Fruit fly (Drosophila melanogaster) whole organism, embryonic: ENCODE measurements around the gene mAChR-B.
"Not testable (repeated sequence)": the region's sequence is repeated elsewhere in the genome, so short reads cannot be mapped to it uniquely, and the experiment has no call there.

Experiments
- BtbVII ChIP-seq: fragments of 200-800 bp; sonication (Bioruptor generic); optimal IDR thresholded peaks from 3 replicates; lab custom pipeline; 2017; ENCODE audit warnings: missing biosample characterization, mild to moderate bottlenecking, missing genetic modification characterization
- CG10274 ChIP-seq: fragments of 200-800 bp; sonication (Bioruptor generic); optimal IDR thresholded peaks from 3 replicates; lab custom pipeline; 2017; ENCODE audit warnings: missing biosample characterization, mild to moderate bottlenecking, missing genetic modification characterization
- CG10366 ChIP-seq: fragments of 200-800 bp; sonication (Bioruptor generic); IDR thresholded peaks from 2 replicates; pipeline ENCODE4 v1.3.6; 2022; ENCODE audit warnings: missing biosample characterization, missing genetic modification characterization
- CG11085 ChIP-seq: fragments of 200-800 bp; sonication (Bioruptor generic); IDR thresholded peaks from 2 replicates; pipeline ENCODE4 v1.3.6; 2022; ENCODE audit warnings: missing biosample characterization, missing genetic modification characterization
- CG11247 ChIP-seq: fragments of 200-800 bp; sonication (Bioruptor generic); IDR thresholded peaks from 2 replicates; pipeline ENCODE4 v1.3.6; 2022; ENCODE audit warnings: missing biosample characterization, missing genetic modification characterization
- CG12071 ChIP-seq: fragments of 200-800 bp; sonication (Bioruptor generic); optimal IDR thresholded peaks from 3 replicates; lab custom pipeline; 2018; ENCODE audit warnings: missing biosample characterization, mild to moderate bottlenecking, missing genetic modification characterization
- CG18476 ChIP-seq: fragments of 200-800 bp; sonication (Bioruptor generic); optimal IDR thresholded peaks from 2 replicates; lab custom pipeline; 2016; ENCODE audit warnings: missing biosample characterization, mild to moderate bottlenecking, missing genetic modification characterization
- CG2116 ChIP-seq: fragments of 200-800 bp; sonication (Bioruptor generic); optimal IDR thresholded peaks from 3 replicates; lab custom pipeline; 2018; ENCODE audit warnings: missing biosample characterization, mild to moderate bottlenecking, missing genetic modification characterization
- CG30403 ChIP-seq: fragments of 200-800 bp; sonication (Bioruptor generic); optimal IDR thresholded peaks from 3 replicates; lab custom pipeline; 2016; ENCODE audit warnings: missing biosample characterization, missing genetic modification characterization
- CG32772 ChIP-seq: fragments of 200-800 bp; sonication (Bioruptor generic); IDR thresholded peaks from 2 replicates; pipeline ENCODE4 v1.3.6; 2022; ENCODE audit warnings: missing biosample characterization, missing genetic modification characterization
- CG3838 ChIP-seq: fragments of 200-800 bp; sonication (Bioruptor generic); optimal IDR thresholded peaks from 3 replicates; lab custom pipeline; 2016; ENCODE audit warnings: missing biosample characterization, missing genetic modification characterization
- CG6683 ChIP-seq: fragments of 200-800 bp; sonication (Bioruptor generic); optimal IDR thresholded peaks from 2 replicates; lab custom pipeline; 2017; ENCODE audit warnings: missing biosample characterization, mild to moderate bottlenecking, missing genetic modification characterization, missing genetic modification reagents
- CG7786 ChIP-seq: fragments of 200-800 bp; sonication (Bioruptor generic); optimal IDR thresholded peaks from 2 replicates; lab custom pipeline; 2016; ENCODE audit warnings: missing biosample characterization, missing genetic modification characterization
- CG8290 ChIP-seq, 3 experiments: fragments of 200-800 bp; sonication (Bioruptor generic); optimal IDR thresholded peaks; 2 replicates each; lab custom pipeline; 2016 to 2019; ENCODE audit warnings: missing biosample characterization in 3 of 3, missing genetic modification characterization in 3 of 3, mild to moderate bottlenecking in 2 of 3, moderate library complexity in 1 of 3
- CG9817 ChIP-seq: fragments of 200-800 bp; sonication (Bioruptor generic); optimal IDR thresholded peaks from 2 replicates; lab custom pipeline; 2018; ENCODE audit warnings: missing biosample characterization, mild to moderate bottlenecking, missing genetic modification characterization, moderate library complexity
- D19B ChIP-seq: fragments of 200-800 bp; sonication (Bioruptor generic); optimal IDR thresholded peaks from 2 replicates; lab custom pipeline; 2017; ENCODE audit warnings: missing biosample characterization, mild to moderate bottlenecking, missing genetic modification characterization
- Dad ChIP-seq: fragments of 200-800 bp; sonication (Bioruptor generic); optimal IDR thresholded peaks from 3 replicates; lab custom pipeline; 2016; ENCODE audit warnings: missing biosample characterization, missing genetic modification characterization
- Deaf1 ChIP-seq: fragments of 200-800 bp; optimal IDR thresholded peaks from 3 replicates; lab custom pipeline; 2019; ENCODE audit warnings: missing biosample characterization, mild to moderate bottlenecking, missing genetic modification characterization, moderate library complexity
- Hand ChIP-seq: fragments of 200-800 bp; sonication (Bioruptor generic); optimal IDR thresholded peaks from 2 replicates; lab custom pipeline; 2017; ENCODE audit warnings: mild to moderate bottlenecking, missing biosample characterization, missing genetic modification reagents, missing genetic modification characterization
- HmgD ChIP-seq: fragments of 200-800 bp; sonication (Bioruptor generic); optimal IDR thresholded peaks from 3 replicates; lab custom pipeline; 2016; ENCODE audit warnings: missing biosample characterization, missing genetic modification characterization
- Lhr ChIP-seq: fragments of 200-800 bp; sonication (Bioruptor generic); optimal IDR thresholded peaks from 3 replicates; lab custom pipeline; 2017; ENCODE audit warnings: mild to moderate bottlenecking, missing biosample characterization, missing genetic modification reagents, missing genetic modification characterization
- MESR4 ChIP-seq: fragments of 200-800 bp; sonication (Bioruptor generic); optimal IDR thresholded peaks from 2 replicates; lab custom pipeline; 2018; ENCODE audit warnings: missing biosample characterization, mild to moderate bottlenecking, missing genetic modification characterization, moderate library complexity
- NK7.1 ChIP-seq: fragments of 200-800 bp; sonication (Bioruptor generic); optimal IDR thresholded peaks from 3 replicates; lab custom pipeline; 2016; ENCODE audit warnings: missing biosample characterization, missing genetic modification characterization
- Oli ChIP-seq: fragments of 200-800 bp; sonication (Bioruptor generic); optimal IDR thresholded peaks from 2 replicates; lab custom pipeline; 2018; ENCODE audit warnings: missing biosample characterization, mild to moderate bottlenecking, missing genetic modification characterization, moderate library complexity
- Optix ChIP-seq: fragments of 200-800 bp; sonication (Bioruptor generic); IDR thresholded peaks from 3 replicates; pipeline ENCODE4 v1.3.6; 2022; ENCODE audit warnings: missing biosample characterization, missing genetic modification characterization
- PHDP ChIP-seq: fragments of 200-800 bp; sonication (Bioruptor generic); optimal IDR thresholded peaks from 3 replicates; lab custom pipeline; 2018; ENCODE audit warnings: missing biosample characterization, mild to moderate bottlenecking, missing genetic modification characterization, moderate library complexity
- Sox100B ChIP-seq: fragments of 200-800 bp; sonication (Bioruptor generic); optimal IDR thresholded peaks from 3 replicates; lab custom pipeline; 2018; ENCODE audit warnings: missing biosample characterization, mild to moderate bottlenecking, missing genetic modification characterization
- Trl ChIP-seq, 3 experiments: fragments of >200 bp in 2 of 3; fragments of 200-800 bp in 1 of 3; sonication (Bioruptor generic) in 1 of 3; optimal IDR thresholded peaks; 2 replicates in 1 of 3; 3 replicates in 2 of 3; lab custom pipeline; 2016 to 2017; ENCODE audit warnings: missing biosample characterization in 1 of 3, missing genetic modification characterization in 1 of 3
- ab ChIP-seq: fragments of 200-800 bp; sonication (Bioruptor generic); optimal IDR thresholded peaks from 2 replicates; lab custom pipeline; 2016; ENCODE audit warnings: missing biosample characterization, missing genetic modification characterization
- bbx ChIP-seq: fragments of 200-800 bp; sonication (Bioruptor generic); IDR thresholded peaks from 2 replicates; pipeline ENCODE4 v1.3.6; 2022; ENCODE audit warnings: missing biosample characterization, missing genetic modification characterization; ENCODE audit not compliant: partially characterized antibody
- cg ChIP-seq: fragments of 200-800 bp; sonication (Bioruptor generic); optimal IDR thresholded peaks from 3 replicates; lab custom pipeline; 2019; ENCODE audit warnings: missing biosample characterization, mild to moderate bottlenecking, missing genetic modification characterization, moderate library complexity
- crc ChIP-seq: fragments of 200-800 bp; sonication (Bioruptor generic); optimal IDR thresholded peaks from 2 replicates; lab custom pipeline; 2016; ENCODE audit warnings: missing biosample characterization, missing genetic modification characterization
- dm ChIP-seq: fragments of 200-800 bp; sonication (Bioruptor generic); optimal IDR thresholded peaks from 3 replicates; lab custom pipeline; 2016; ENCODE audit warnings: missing biosample characterization, missing genetic modification characterization
- ems ChIP-seq: fragments of 200-800 bp; sonication (Bioruptor generic); optimal IDR thresholded peaks from 3 replicates; lab custom pipeline; 2016; ENCODE audit warnings: missing biosample characterization, missing genetic modification characterization
- grn ChIP-seq: fragments of 200-800 bp; sonication (Bioruptor generic); optimal IDR thresholded peaks from 3 replicates; lab custom pipeline; 2017; ENCODE audit warnings: missing biosample characterization, missing genetic modification characterization
- ind ChIP-seq: fragments of 200-800 bp; sonication (Bioruptor generic); optimal IDR thresholded peaks from 3 replicates; lab custom pipeline; 2016; ENCODE audit warnings: missing biosample characterization, missing genetic modification characterization
- mam ChIP-seq: fragments of 200-800 bp; sonication (Bioruptor generic); optimal IDR thresholded peaks from 3 replicates; lab custom pipeline; 2016; ENCODE audit warnings: missing biosample characterization, missing genetic modification characterization
- pan ChIP-seq, 4 experiments: fragments of >200 bp in 3 of 4; fragments of 200-800 bp in 1 of 4; sonication (Bioruptor generic) in 1 of 4; optimal IDR thresholded peaks in 3 of 4; IDR thresholded peaks in 1 of 4; 2 replicates each; pipeline versions ENCODE4 v1.3.6 to Lab custom; 2017 to 2022; ENCODE audit warnings: missing biosample characterization in 2 of 4, missing genetic modification characterization in 2 of 4, mixed read lengths in 1 of 4
- pfk ChIP-seq: fragments of 200-800 bp; sonication (Bioruptor generic); optimal IDR thresholded peaks from 2 replicates; lab custom pipeline; 2018; ENCODE audit warnings: missing biosample characterization, mild to moderate bottlenecking, missing genetic modification characterization, moderate library complexity
- psq ChIP-seq: fragments of 200-800 bp; sonication (Bioruptor generic); optimal IDR thresholded peaks from 2 replicates; lab custom pipeline; 2017; ENCODE audit warnings: missing biosample characterization, missing genetic modification characterization
- sim ChIP-seq: fragments of 200-800 bp; sonication (Bioruptor generic); IDR thresholded peaks from 2 replicates; pipeline ENCODE4 v1.3.6; 2022; ENCODE audit warnings: missing biosample characterization, missing genetic modification characterization
- slou ChIP-seq: fragments of 200-800 bp; sonication (Bioruptor generic); optimal IDR thresholded peaks from 3 replicates; lab custom pipeline; 2016; ENCODE audit warnings: missing biosample characterization, missing genetic modification characterization
- tup ChIP-seq: fragments of 200-800 bp; sonication (Bioruptor generic); optimal IDR thresholded peaks from 2 replicates; lab custom pipeline; 2016; ENCODE audit warnings: missing biosample characterization, mild to moderate bottlenecking, missing genetic modification characterization, moderate library complexity
- twi ChIP-seq: fragments of 200-800 bp; optimal IDR thresholded peaks from 2 replicates; lab custom pipeline; 2019; ENCODE audit warnings: missing biosample characterization, mild to moderate bottlenecking, missing genetic modification characterization, moderate library complexity
- tx ChIP-seq: fragments of 200-800 bp; sonication (Bioruptor generic); optimal IDR thresholded peaks from 2 replicates; lab custom pipeline; 2016; ENCODE audit warnings: missing biosample characterization, missing genetic modification characterization
- vvl ChIP-seq: fragments of 200-800 bp; sonication (Bioruptor generic); IDR thresholded peaks from 2 replicates; pipeline ENCODE4 v1.3.6; 2022; ENCODE audit warnings: missing biosample characterization, missing genetic modification characterization
- zfh2 ChIP-seq: fragments of 200-800 bp; sonication (Bioruptor generic); optimal IDR thresholded peaks from 2 replicates; lab custom pipeline; 2016; ENCODE audit warnings: missing biosample characterization, missing genetic modification characterization

The mAChR-B gene

dm6 chr3R:8072635-8073034 lies 13.6 kb downstream of the mAChR-B start (continued):
- TF ChIP-seq CG11247 (GFP tag; lab: Robert Waterston, UW), result no peak
- TF ChIP-seq mam (GFP tag; lab: Kevin White, UChicago), result peak; percentile 20
- no peak for TF ChIP-seq bbx
- TF ChIP-seq CG8290 (GFP tag; optimal IDR thresholded peaks at IDR 0.05; lab: Kevin White, UChicago), result no peak
- peak in 1 of 2 experiments; percentile 8 for TF ChIP-seq CG8290 (tag; optimal IDR thresholded peaks at IDR 0.05; lab: Kevin White, UChicago)
- TF ChIP-seq pan (optimal IDR thresholded peaks at IDR 0.05; lab: Kevin White, UChicago), result no peak
- TF ChIP-seq pan (GFP tag; optimal IDR thresholded peaks at IDR 0.05 in 1 of 2, IDR thresholded peaks at IDR 0.05 in 1 of 2), result peak in 1 of 2 experiments; percentile 39
- TF ChIP-seq Dad (GFP tag; lab: Kevin White, UChicago), result no peak
- TF ChIP-seq BtbVII (GFP tag; lab: Kevin White, UChicago), result peak; percentile 28
- peak; percentile 40 for TF ChIP-seq Oli (tag; lab: Kevin White, UChicago)

dm6 chr3R:8086952-8087351 lies 27.9 kb downstream of the mAChR-B start, which contains the start of gene CG7910:
Gene CG7910 (plus strand): TSS chr3R:8087252.
- TF ChIP-seq CG7786 (GFP tag; lab: Kevin White, UChicago) (no peak), CG10274 (GFP tag; lab: Kevin White, UChicago) (no peak), pfk (no peak), sim (no peak), twi (no peak), CG32772 (GFP tag; lab: Robert Waterston, UW) (no peak), D19B (GFP tag; lab: Kevin White, UChicago) (no peak), CG11085 (GFP tag; lab: Robert Waterston, UW) (no peak), vvl (GFP tag; lab: Robert Waterston, UW) (no peak), NK7.1 (GFP tag; lab: Kevin White, UChicago) (no peak), Optix (no peak), CG3838 (no peak), crc (GFP tag; lab: Kevin White, UChicago) (no peak), CG30403 (no peak), Sox100B (GFP tag; lab: Kevin White, UChicago) (no peak), tup (no peak), Hand (GFP tag; lab: Kevin White, UChicago) (no peak), CG18476 (GFP tag; lab: Kevin White, UChicago) (no peak)
- TF ChIP-seq, all 482 proteins: peak for 0

- TF ChIP-seq Deaf1 (tag; lab: Kevin White, UChicago), result peak; percentile 3
- peak; percentile 78 for TF ChIP-seq grn (GFP tag; lab: Kevin White, UChicago)
- TF ChIP-seq cg, result peak; percentile 8
- TF ChIP-seq Trl (optimal IDR thresholded peaks at IDR 0.05; lab: Kevin White, UChicago), result peak in 1 of 2 experiments; percentile 2
- not testable (repeated sequence) for TF ChIP-seq Trl (GFP tag; optimal IDR thresholded peaks at IDR 0.05; lab: Kevin White, UChicago)
Measured at dm6 chr3R:8093824-8094223, 34.7 kb downstream of the mAChR-B start, which contains the start of gene CG7900. Gene CG7900 (plus strand): TSS chr3R:8094124.

- TF ChIP-seq ems (GFP tag; lab: Kevin White, UChicago) (peak; percentile 64), PHDP (tag; lab: Kevin White, UChicago) (peak; percentile 38), CG6683 (GFP tag; lab: Kevin White, UChicago) (no peak), CG2116 (peak; percentile 24), zfh2 (GFP tag; lab: Kevin White, UChicago) (no peak), dm (GFP tag; lab: Kevin White, UChicago) (no peak), CG10366 (GFP tag; lab: Robert Waterston, UW) (no peak), tx (GFP tag; lab: Kevin White, UChicago) (no peak), ind (GFP tag; lab: Kevin White, UChicago) (no peak), ab (GFP tag; lab: Kevin White, UChicago) (no peak), CG9817 (tag; lab: Kevin White, UChicago) (no peak), Lhr (GFP tag; lab: Kevin White, UChicago) (peak; percentile 73), slou (GFP tag; lab: Kevin White, UChicago) (no peak), CG12071 (GFP tag; lab: Kevin White, UChicago) (peak; percentile 71), MESR4 (GFP tag; lab: Kevin White, UChicago) (peak; percentile 62), HmgD (GFP tag; lab: Kevin White, UChicago) (no peak), psq (GFP tag; lab: Kevin White, UChicago) (peak; percentile 93)
Measured at dm6 chr3R:8105088-8105542, 46.0 kb downstream of the mAChR-B start, which contains the start of gene puc. Gene puc (plus strand): TSS chr3R:8105332.
